Worm (Caenorhabditis elegans): ENCODE measurements around the gene H03E18.1.

DNA sequence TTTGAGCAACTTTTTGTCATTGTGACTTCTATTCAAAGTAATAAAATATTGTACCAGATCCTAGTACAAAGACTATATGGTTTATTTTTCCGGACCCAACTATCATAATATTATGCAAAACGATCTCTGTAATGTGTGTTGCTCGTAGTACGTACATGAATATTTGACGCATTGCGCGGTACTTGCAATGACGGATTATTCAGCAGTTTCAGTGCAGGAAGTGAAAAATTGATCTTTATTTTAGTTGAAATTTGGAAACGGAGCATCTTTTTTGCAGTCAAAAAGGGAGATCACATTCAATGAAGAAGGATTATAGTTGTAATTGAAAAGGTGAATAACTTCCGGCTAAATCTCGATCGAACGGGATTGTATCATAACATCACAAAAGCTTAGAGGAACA, 23.7 kb upstream of the H03E18.1 start:
- no peak for TF ChIP-seq ztf-4 (tag; optimal IDR thresholded peaks at IDR 0.05)
- no peak for TF ChIP-seq mbf-1 (tag; optimal IDR thresholded peaks at IDR 0.05)
- TF ChIP-seq ZK546.5 (tag; optimal IDR thresholded peaks at IDR 0.05): no peak
- TF ChIP-seq ztf-11 (tag; optimal IDR thresholded peaks at IDR 0.05): no peak
- no peak for TF ChIP-seq lin-39 (tag; optimal IDR thresholded peaks at IDR 0.05)
- TF ChIP-seq elt-1 (tag; optimal IDR thresholded peaks at IDR 0.05): no peak
- no peak for TF ChIP-seq ceh-16 (tag; optimal IDR thresholded peaks at IDR 0.05)
- TF ChIP-seq blmp-1 (tag; optimal IDR thresholded peaks at IDR 0.05; ENCODE audit: insufficient read depth): no peak
- no peak for TF ChIP-seq nhr-77 (tag; optimal IDR thresholded peaks at IDR 0.05)
- no peak for TF ChIP-seq elt-3 (tag; optimal IDR thresholded peaks at IDR 0.05)
- TF ChIP-seq zag-1 (tag; optimal IDR thresholded peaks at IDR 0.05): no peak
- no peak for TF ChIP-seq R02D3.7 (tag; optimal IDR thresholded peaks at IDR 0.05)
- no peak for TF ChIP-seq unc-62 (GFP tag; optimal IDR thresholded peaks at IDR 0.05)
- no peak for TF ChIP-seq ceh-82 (tag; optimal IDR thresholded peaks at IDR 0.05)
